Comparison of ENCODE assay signal across 1 fruit fly cellular context in genomic region chr2L:15913674-15914037, dm6.
A peak's percentile ranks its signal among the peaks of the same experiment; 100 is the strongest.
TF ChIP-seq lines count a peak whose summit lies in the region.

No protein-coding gene starts in this region.

TF ChIP-seq in whole organism, embryonic, 481 proteins besides CTCF, POLR2A, EP300 and RAD21 (continued from another document):
- TF ChIP-seq inv (GFP tag; IDR thresholded peaks at IDR 0.05; lab: Robert Waterston, UW; ENCODE audit: partially characterized antibody) (no peak), CG14710 (tag; optimal IDR thresholded peaks at IDR 0.05; lab: Kevin White, UChicago) (no peak), sd (tag; optimal IDR thresholded peaks at IDR 0.05; lab: Kevin White, UChicago) (peak; percentile 55)
